Fruit fly (Drosophila melanogaster): ENCODE measurements around the gene sgl.
A peak's percentile ranks its signal among the peaks of the same experiment; 100 is the strongest.

sgl gene

dm6 chr3L:6993350-6993749 lies 28.8 kb upstream of the sgl start (continued):
- TF ChIP-seq croc (GFP tag; conservative IDR thresholded peaks at IDR 0.05): 0 out of 3 replicates have a peak, but pooled peaks have one; percentile 19
- no peak for TF ChIP-seq Neu2 (GFP tag; optimal IDR thresholded peaks at IDR 0.05; ENCODE audit: borderline replicate concordance)
- TF ChIP-seq vfl (GFP tag; optimal IDR thresholded peaks at IDR 0.05): no peak
- TF ChIP-seq CG14667 (GFP tag; IDR thresholded peaks at IDR 0.05): no peak
- TF ChIP-seq CG2712 (tag; optimal IDR thresholded peaks at IDR 0.05): peak; percentile 29
- TF ChIP-seq tio (GFP tag; optimal IDR thresholded peaks at IDR 0.05): no peak
- TF ChIP-seq hth (optimal IDR thresholded peaks at IDR 0.05): no peak
- TF ChIP-seq lilli (GFP tag; optimal IDR thresholded peaks at IDR 0.05): no peak
- no peak for TF ChIP-seq ci (GFP tag; IDR thresholded peaks at IDR 0.05)
- TF ChIP-seq bowl (GFP tag; IDR thresholded peaks at IDR 0.05): no peak
- TF ChIP-seq CG9437 (GFP tag; optimal IDR thresholded peaks at IDR 0.05): no peak
- TF ChIP-seq CG3726 (GFP tag; IDR thresholded peaks at IDR 0.05): no peak
- peak; percentile 28 for TF ChIP-seq dmrt11E (tag; optimal IDR thresholded peaks at IDR 0.05)
- no peak for TF ChIP-seq abd-A (tag; optimal IDR thresholded peaks at IDR 0.05)
- TF ChIP-seq sug (tag; optimal IDR thresholded peaks at IDR 0.05): no peak
- no peak for TF ChIP-seq Max (GFP tag; optimal IDR thresholded peaks at IDR 0.05)
- no peak for TF ChIP-seq sqz (GFP tag; optimal IDR thresholded peaks at IDR 0.05)
- TF ChIP-seq Xrp1 (GFP tag; IDR thresholded peaks at IDR 0.05): peak; percentile 33; the same call in 1 of the 2 replicates
- no peak for TF ChIP-seq gro (GFP tag; optimal IDR thresholded peaks at IDR 0.05)
- no peak for TF ChIP-seq Dip3 (GFP tag; optimal IDR thresholded peaks at IDR 0.05)
- TF ChIP-seq crc (GFP tag; optimal IDR thresholded peaks at IDR 0.05): no peak
- peak; percentile 17; the same call in 1 of the 2 replicates for TF ChIP-seq vvl (GFP tag; IDR thresholded peaks at IDR 0.05)
- peak; percentile 16 for TF ChIP-seq gem (tag; optimal IDR thresholded peaks at IDR 0.05)
- TF ChIP-seq Doc3 (GFP tag; IDR thresholded peaks at IDR 0.05; ENCODE audit: partially characterized antibody): no peak
- TF ChIP-seq CG15601 (tag; optimal IDR thresholded peaks at IDR 0.05): no peak
- no peak for TF ChIP-seq lbe (GFP tag; optimal IDR thresholded peaks at IDR 0.05)
- peak; percentile 16 for TF ChIP-seq CG10979 (tag; optimal IDR thresholded peaks at IDR 0.05)
- no peak for TF ChIP-seq Atf6 (GFP tag; IDR thresholded peaks at IDR 0.05)
- peak; percentile 44 for TF ChIP-seq zf30C (GFP tag; optimal IDR thresholded peaks at IDR 0.05)
- TF ChIP-seq stc (GFP tag; IDR thresholded peaks at IDR 0.05): no peak
- no peak for TF ChIP-seq grau (tag; optimal IDR thresholded peaks at IDR 0.05)
- TF ChIP-seq Ets65A (GFP tag): peak; percentile 63
- no peak for TF ChIP-seq Camta (GFP tag; optimal IDR thresholded peaks at IDR 0.05)
- no peak for TF ChIP-seq Bdp1 (GFP tag; optimal IDR thresholded peaks at IDR 0.05)
- no peak for TF ChIP-seq crol (GFP tag; IDR thresholded peaks at IDR 0.05)
- no peak for TF ChIP-seq CG18011 (GFP tag; optimal IDR thresholded peaks at IDR 0.05)
- no peak for TF ChIP-seq Ets97D (GFP tag; optimal IDR thresholded peaks at IDR 0.05)
- TF ChIP-seq CG1233 (GFP tag; optimal IDR thresholded peaks at IDR 0.05): no peak
- no peak for TF ChIP-seq HLHmδ (GFP tag; optimal IDR thresholded peaks at IDR 0.05)
- TF ChIP-seq CG7786 (GFP tag; optimal IDR thresholded peaks at IDR 0.05): no peak
- TF ChIP-seq zen2 (GFP tag; IDR thresholded peaks at IDR 0.05; ENCODE audit: partially characterized antibody): no peak
- no peak for TF ChIP-seq fu2 (GFP tag; optimal IDR thresholded peaks at IDR 0.05)
- TF ChIP-seq nau (GFP tag; optimal IDR thresholded peaks at IDR 0.05): no peak
- TF ChIP-seq CG15696 (tag; optimal IDR thresholded peaks at IDR 0.05): peak; percentile 8
- TF ChIP-seq CG11695 (GFP tag; IDR thresholded peaks at IDR 0.05): no peak
- TF ChIP-seq jumu (GFP tag; optimal IDR thresholded peaks at IDR 0.05): no peak
- no peak for TF ChIP-seq Kr (GFP tag; optimal IDR thresholded peaks at IDR 0.05)
- TF ChIP-seq CG9727 (GFP tag; optimal IDR thresholded peaks at IDR 0.05): no peak
- TF ChIP-seq Hr3 (GFP tag; optimal IDR thresholded peaks at IDR 0.05): no peak
- TF ChIP-seq fd64A (GFP tag; optimal IDR thresholded peaks at IDR 0.05): no peak
- TF ChIP-seq zfh1 (GFP tag; IDR thresholded peaks at IDR 0.05): peak; percentile 64; the same call in 1 of the 3 replicates
- TF ChIP-seq CG2116 (GFP tag; optimal IDR thresholded peaks at IDR 0.05): no peak

Data from whole organism, embryonic.